Worm (Caenorhabditis elegans): Measurements from ENCODE around the gene cyp-33E2.
A peak's percentile ranks its signal among the peaks of the same experiment; 100 is the strongest.

cyp-33E2 gene

DNA sequence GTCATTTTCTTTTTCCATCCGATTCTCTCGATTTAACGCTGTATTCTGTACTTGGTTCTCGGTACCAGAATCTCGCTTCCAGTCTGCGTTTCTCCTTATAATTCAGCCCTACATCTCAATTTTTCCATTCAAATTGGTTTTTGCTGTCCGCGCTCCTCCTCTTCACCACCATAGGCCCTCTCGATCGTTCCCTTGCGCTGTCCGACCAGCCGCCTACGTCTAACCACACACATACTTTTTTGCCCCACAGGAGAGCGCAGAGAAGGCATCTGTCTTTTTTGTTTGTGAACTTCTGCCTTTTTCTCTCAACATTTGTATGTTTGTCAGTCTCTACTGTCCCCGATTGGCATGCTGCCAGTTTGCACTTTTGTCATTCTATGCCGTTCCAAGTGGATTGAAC is 15.2 kb downstream of the cyp-33E2 start, which contains the start of gene F42A9.11 (continued):
- peak in 1 of 2 experiments; percentile 13 for TF ChIP-seq mdl-1 (tag; optimal IDR thresholded peaks at IDR 0.05)
- TF ChIP-seq sox-4 (tag; optimal IDR thresholded peaks at IDR 0.05): no peak
- TF ChIP-seq lsy-2 (tag; optimal IDR thresholded peaks at IDR 0.05): peak in 1 of 2 experiments; percentile 49
- no peak for TF ChIP-seq C34B4.2 (tag; optimal IDR thresholded peaks at IDR 0.05)
- TF ChIP-seq C16A3.4 (tag; optimal IDR thresholded peaks at IDR 0.05): no peak
- no peak for TF ChIP-seq isw-1 (GFP tag; IDR thresholded peaks at IDR 0.05)
- peak; percentile 29 for TF ChIP-seq nhr-90 (tag; optimal IDR thresholded peaks at IDR 0.05; ENCODE audit: poor library complexity)
- TF ChIP-seq egl-13 (tag; optimal IDR thresholded peaks at IDR 0.05): no peak
- TF ChIP-seq nhr-19 (GFP tag; conservative IDR thresholded peaks at IDR 0.05): 0 out of 2 replicates have a peak, but pooled peaks have one; percentile 12
- no peak for TF ChIP-seq nhr-11 (tag; optimal IDR thresholded peaks at IDR 0.05)
- TF ChIP-seq ama-1 (optimal IDR thresholded peaks at IDR 0.05): no peak
- peak; percentile 63 for TF ChIP-seq blmp-1 (tag; optimal IDR thresholded peaks at IDR 0.05)
- TF ChIP-seq sup-37 (GFP tag; optimal IDR thresholded peaks at IDR 0.05): no peak
- TF ChIP-seq ceh-82 (tag; optimal IDR thresholded peaks at IDR 0.05): peak in 2 of 3 experiments; percentile 7 to 17
- peak; percentile 24 for TF ChIP-seq mep-1 (tag; optimal IDR thresholded peaks at IDR 0.05)
- TF ChIP-seq snu-23 (GFP tag; optimal IDR thresholded peaks at IDR 0.05): peak; percentile 70
- TF ChIP-seq swsn-7 (tag; optimal IDR thresholded peaks at IDR 0.05): peak; percentile 22
- TF ChIP-seq elt-3 (tag; optimal IDR thresholded peaks at IDR 0.05): peak in 1 of 6 experiments; percentile 27
- peak; percentile 56 for TF ChIP-seq nhr-20 (tag; optimal IDR thresholded peaks at IDR 0.05)

ce11 chrIV:8628262-8628661 is 16.1 kb downstream of the cyp-33E2 start:
- peak; percentile 55 for TF ChIP-seq lin-14 (GFP tag; optimal IDR thresholded peaks at IDR 0.05)
- TF ChIP-seq zip-4 (GFP tag; optimal IDR thresholded peaks at IDR 0.05): no peak
- no peak for TF ChIP-seq dpl-1 (GFP tag; optimal IDR thresholded peaks at IDR 0.05)
- TF ChIP-seq fkh-10 (GFP tag; optimal IDR thresholded peaks at IDR 0.05): peak; percentile 58
- TF ChIP-seq elt-3 (tag; optimal IDR thresholded peaks at IDR 0.05): no peak
- TF ChIP-seq blmp-1 (tag; optimal IDR thresholded peaks at IDR 0.05): peak; percentile 31

DNA sequence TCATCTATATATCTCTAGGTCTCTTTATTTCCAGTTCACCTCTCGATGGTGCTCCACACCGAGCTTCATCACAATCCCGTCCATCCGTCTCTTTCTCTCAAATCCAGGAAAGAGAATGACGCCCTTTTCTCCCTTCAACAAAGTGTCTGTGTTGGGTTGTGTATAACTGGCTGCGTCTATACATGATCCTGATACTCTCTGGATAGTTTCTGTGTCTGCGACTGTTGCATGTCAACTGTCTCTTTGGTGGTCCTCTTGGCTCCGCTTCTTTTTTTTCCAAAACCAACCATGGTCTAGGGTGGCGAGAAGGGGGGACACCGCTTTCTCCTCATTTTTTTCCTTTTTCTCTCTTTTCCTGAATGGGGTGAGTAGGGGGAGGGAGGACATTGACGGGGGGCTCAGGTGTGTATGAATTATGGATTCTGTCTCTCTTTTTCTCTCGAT is 17.5 kb downstream of the cyp-33E2 start:
- peak; percentile 38 for TF ChIP-seq fos-1 (tag; optimal IDR thresholded peaks at IDR 0.05)
- TF ChIP-seq lsy-2 (tag; optimal IDR thresholded peaks at IDR 0.05): peak; percentile 16 to 58
- peak; percentile 38 for TF ChIP-seq mef-2 (tag; optimal IDR thresholded peaks at IDR 0.05)
- peak; percentile 0 for TF ChIP-seq blmp-1 (tag; optimal IDR thresholded peaks at IDR 0.05)
- peak; percentile 15 for TF ChIP-seq snpc-4 (tag; optimal IDR thresholded peaks at IDR 0.05)
- TF ChIP-seq ceh-90 (tag; optimal IDR thresholded peaks at IDR 0.05): no peak
- TF ChIP-seq ets-5 (GFP tag; IDR thresholded peaks at IDR 0.05): no peak
- TF ChIP-seq ztf-4 (tag; optimal IDR thresholded peaks at IDR 0.05): no peak
- TF ChIP-seq dsc-1 (tag; optimal IDR thresholded peaks at IDR 0.05): peak; percentile 57
- peak in 1 of 2 experiments; percentile 7 for TF ChIP-seq lin-35 (GFP tag; optimal IDR thresholded peaks at IDR 0.05)
- no peak for TF ChIP-seq pqm-1 (tag; optimal IDR thresholded peaks at IDR 0.05)
- TF ChIP-seq F16B12.6 (tag; optimal IDR thresholded peaks at IDR 0.05): no peak
- TF ChIP-seq ceh-63 (GFP tag; optimal IDR thresholded peaks at IDR 0.05): no peak
- no peak for TF ChIP-seq unc-130 (tag; optimal IDR thresholded peaks at IDR 0.05)
- peak; percentile 77 for TF ChIP-seq unc-86 (tag; optimal IDR thresholded peaks at IDR 0.05)
- TF ChIP-seq lin-39 (tag; optimal IDR thresholded peaks at IDR 0.05): no peak
- TF ChIP-seq nhr-77 (tag; optimal IDR thresholded peaks at IDR 0.05): peak; percentile 56
- no peak for TF ChIP-seq fkh-4 (tag; optimal IDR thresholded peaks at IDR 0.05; ENCODE audit: borderline replicate concordance)
- TF ChIP-seq zag-1 (tag; optimal IDR thresholded peaks at IDR 0.05): no peak
- no peak for TF ChIP-seq skn-1 (tag; optimal IDR thresholded peaks at IDR 0.05)
- no peak for TF ChIP-seq nhr-28 (tag; optimal IDR thresholded peaks at IDR 0.05)
- TF ChIP-seq egl-13 (tag; optimal IDR thresholded peaks at IDR 0.05): no peak
- peak; percentile 53 for TF ChIP-seq nhr-47 (tag; optimal IDR thresholded peaks at IDR 0.05)
- TF ChIP-seq jun-1 (tag; optimal IDR thresholded peaks at IDR 0.05): no peak
- peak; percentile 71 for TF ChIP-seq fkh-10 (GFP tag; optimal IDR thresholded peaks at IDR 0.05)
- no peak for TF ChIP-seq hlh-4 (tag; optimal IDR thresholded peaks at IDR 0.05)
- peak; percentile 74 for TF ChIP-seq tbx-2 (tag; optimal IDR thresholded peaks at IDR 0.05)
- TF ChIP-seq lir-3 (tag; optimal IDR thresholded peaks at IDR 0.05; ENCODE audit: poor library complexity): no peak
- no peak for TF ChIP-seq nhr-76 (tag; optimal IDR thresholded peaks at IDR 0.05)
- TF ChIP-seq efl-3 (GFP tag; optimal IDR thresholded peaks at IDR 0.05): no peak
- no peak for TF ChIP-seq aha-1 (tag; optimal IDR thresholded peaks at IDR 0.05)
- TF ChIP-seq sox-4 (tag; optimal IDR thresholded peaks at IDR 0.05): no peak
- peak; percentile 42 to 60 (median 51) for TF ChIP-seq ceh-82 (tag; optimal IDR thresholded peaks at IDR 0.05)
- TF ChIP-seq snu-23 (GFP tag; optimal IDR thresholded peaks at IDR 0.05): peak; percentile 75
- peak; percentile 40 for TF ChIP-seq isw-1 (GFP tag; IDR thresholded peaks at IDR 0.05)
